Worm (Caenorhabditis elegans) whole organism, L3 larva: ENCODE measurements around the gene T28B11.1.

ENCODE experiments used
- R02D3.7 ChIP-seq: fragments of 150-350 bp; optimal IDR thresholded peaks from 2 replicates; lab custom pipeline; 2014; ENCODE audit warnings: missing biosample characterization, missing genetic modification characterization
- ZK546.5 ChIP-seq: sonication (generic microtip); optimal IDR thresholded peaks from 2 replicates; lab custom pipeline; 2017; ENCODE audit warnings: missing biosample characterization, missing genetic modification characterization
- aly-2 ChIP-seq: fragments of 150-350 bp; optimal IDR thresholded peaks from 2 replicates; lab custom pipeline; 2014; ENCODE audit warnings: missing biosample characterization, missing genetic modification characterization
- ama-1 ChIP-seq: fragments of 150-350 bp; optimal IDR thresholded peaks from 2 replicates; lab custom pipeline; 2018
- ceh-28 ChIP-seq: fragments of 150-350 bp; optimal IDR thresholded peaks from 2 replicates; lab custom pipeline; 2014; ENCODE audit warnings: missing biosample characterization, missing genetic modification reagents, missing genetic modification characterization
- ceh-82 ChIP-seq: fragments of 150-350 bp; optimal IDR thresholded peaks from 2 replicates; lab custom pipeline; 2014; ENCODE audit warnings: missing biosample characterization, missing genetic modification characterization
- ceh-9 ChIP-seq: sonication (generic microtip); optimal IDR thresholded peaks from 2 replicates; lab custom pipeline; 2018; ENCODE audit warnings: missing biosample characterization, missing genetic modification characterization
- daf-12 ChIP-seq: fragments of 150-350 bp; optimal IDR thresholded peaks from 2 replicates; lab custom pipeline; 2014; ENCODE audit warnings: missing biosample characterization, missing genetic modification reagents, missing genetic modification characterization
- egl-27 ChIP-seq: sonication (generic microtip); optimal IDR thresholded peaks from 4 replicates; lab custom pipeline; 2017; ENCODE audit warnings: missing biosample characterization, missing genetic modification reagents, missing genetic modification characterization
- elt-1 ChIP-seq: fragments of 150-350 bp; optimal IDR thresholded peaks from 2 replicates; lab custom pipeline; 2014; ENCODE audit warnings: missing biosample characterization, missing genetic modification characterization
- elt-2 ChIP-seq: sonication (generic microtip); optimal IDR thresholded peaks from 2 replicates; lab custom pipeline; 2016; ENCODE audit warnings: missing genetic modification reagents, mild to moderate bottlenecking, missing genetic modification characterization, missing compliant biosample characterization
- elt-3 ChIP-seq, 3 experiments: fragments of 150-350 bp in 1 of 3; sonication (generic microtip) in 2 of 3; optimal IDR thresholded peaks; 2 replicates in 2 of 3; 4 replicates in 1 of 3; lab custom pipeline; 2014 to 2017; ENCODE audit warnings: missing biosample characterization in 3 of 3, missing genetic modification characterization in 3 of 3
- eor-1 ChIP-seq, 2 experiments: fragments of 150-350 bp; optimal IDR thresholded peaks; 2 replicates each; lab custom pipeline; 2014 to 2018; ENCODE audit warnings: missing biosample characterization in 2 of 2, missing genetic modification characterization in 2 of 2
- fkh-10 ChIP-seq: sonication (generic microtip); optimal IDR thresholded peaks from 2 replicates; lab custom pipeline; 2017; ENCODE audit warnings: missing biosample characterization, missing genetic modification reagents, missing genetic modification characterization
- fkh-2 ChIP-seq: fragments of 150-350 bp; optimal IDR thresholded peaks from 2 replicates; lab custom pipeline; 2014; ENCODE audit warnings: missing biosample characterization, missing genetic modification reagents, missing genetic modification characterization
- jun-1 ChIP-seq: fragments of 150-350 bp; optimal IDR thresholded peaks from 2 replicates; lab custom pipeline; 2014; ENCODE audit warnings: missing biosample characterization, missing genetic modification reagents, missing genetic modification characterization
- lin-15B ChIP-seq: fragments of 150-350 bp; optimal IDR thresholded peaks from 2 replicates; lab custom pipeline; 2014; ENCODE audit warnings: missing biosample characterization, missing genetic modification characterization
- lin-39 ChIP-seq: fragments of 150-350 bp; optimal IDR thresholded peaks from 2 replicates; lab custom pipeline; 2018; ENCODE audit warnings: missing biosample characterization, missing genetic modification reagents, missing genetic modification characterization
- lsy-12 ChIP-seq: sonication (generic microtip); optimal IDR thresholded peaks from 2 replicates; lab custom pipeline; 2016; ENCODE audit warnings: mild to moderate bottlenecking, missing genetic modification characterization, missing compliant biosample characterization
- mdl-1 ChIP-seq: fragments of 150-350 bp; optimal IDR thresholded peaks from 2 replicates; lab custom pipeline; 2014; ENCODE audit warnings: missing biosample characterization, missing genetic modification characterization
- mml-1 ChIP-seq: fragments of 150-350 bp; sonication (generic microtip); optimal IDR thresholded peaks from 3 replicates; lab custom pipeline; 2014; ENCODE audit warnings: missing biosample characterization, missing genetic modification characterization
- nfya-1 ChIP-seq: sonication (generic microtip); optimal IDR thresholded peaks from 2 replicates; lab custom pipeline; 2017; ENCODE audit warnings: missing genetic modification characterization, mild to moderate bottlenecking, missing compliant biosample characterization, antibody characterized with exemption, moderate library complexity; ENCODE audit not compliant: insufficient read depth
- nhr-11 ChIP-seq: fragments of 150-350 bp; optimal IDR thresholded peaks from 2 replicates; lab custom pipeline; 2014; ENCODE audit warnings: missing biosample characterization, missing genetic modification characterization
- nhr-12 ChIP-seq: fragments of 150-350 bp; optimal IDR thresholded peaks from 2 replicates; lab custom pipeline; 2014; ENCODE audit warnings: missing biosample characterization, missing genetic modification characterization
- nhr-23 ChIP-seq: fragments of 150-350 bp; optimal IDR thresholded peaks from 2 replicates; lab custom pipeline; 2014; ENCODE audit warnings: missing biosample characterization, missing genetic modification reagents, missing genetic modification characterization
- nhr-237 ChIP-seq: fragments of 150-350 bp; optimal IDR thresholded peaks from 2 replicates; lab custom pipeline; 2014; ENCODE audit warnings: missing biosample characterization, missing genetic modification characterization
- nhr-25 ChIP-seq: sonication (generic microtip); optimal IDR thresholded peaks from 2 replicates; lab custom pipeline; 2017; ENCODE audit warnings: missing biosample characterization, missing genetic modification characterization
- nhr-28 ChIP-seq: fragments of 150-350 bp; optimal IDR thresholded peaks from 2 replicates; lab custom pipeline; 2014; ENCODE audit warnings: missing biosample characterization, missing genetic modification characterization
- nhr-43 ChIP-seq: sonication (generic microtip); optimal IDR thresholded peaks from 2 replicates; lab custom pipeline; 2016; ENCODE audit warnings: mild to moderate bottlenecking, missing genetic modification characterization, missing compliant biosample characterization; ENCODE audit not compliant: poor library complexity, severe bottlenecking
- nhr-67 ChIP-seq: fragments of 150-350 bp; optimal IDR thresholded peaks from 2 replicates; lab custom pipeline; 2014; ENCODE audit warnings: missing biosample characterization, missing genetic modification characterization
- nhr-76 ChIP-seq: fragments of 150-350 bp; sonication (generic microtip); optimal IDR thresholded peaks from 5 replicates; lab custom pipeline; 2014; ENCODE audit warnings: missing biosample characterization, missing genetic modification characterization
- nhr-77 ChIP-seq: fragments of 150-350 bp; optimal IDR thresholded peaks from 2 replicates; lab custom pipeline; 2014; ENCODE audit warnings: missing biosample characterization, missing genetic modification characterization
- pha-4 ChIP-seq: fragments of 150-350 bp; optimal IDR thresholded peaks from 2 replicates; lab custom pipeline; 2014; ENCODE audit warnings: missing biosample characterization, missing genetic modification reagents, missing genetic modification characterization
- pqm-1 ChIP-seq: fragments of 150-350 bp; optimal IDR thresholded peaks from 2 replicates; lab custom pipeline; 2017; ENCODE audit warnings: missing biosample characterization, missing genetic modification characterization, inconsistent platforms
- sea-2 ChIP-seq: fragments of 150-350 bp; sonication (generic microtip); optimal IDR thresholded peaks from 4 replicates; lab custom pipeline; 2014; ENCODE audit warnings: missing biosample characterization, missing genetic modification reagents, missing genetic modification characterization
- skn-1 ChIP-seq: fragments of 150-350 bp; optimal IDR thresholded peaks from 2 replicates; lab custom pipeline; 2014; ENCODE audit warnings: missing biosample characterization, missing genetic modification characterization
- snpc-4 ChIP-seq: fragments of 150-350 bp; optimal IDR thresholded peaks from 2 replicates; lab custom pipeline; 2014; ENCODE audit warnings: missing biosample characterization, missing genetic modification characterization
- tbx-2 ChIP-seq: sonication (generic microtip); optimal IDR thresholded peaks from 2 replicates; lab custom pipeline; 2016; ENCODE audit warnings: mild to moderate bottlenecking, missing genetic modification characterization, missing compliant biosample characterization
- unc-39 ChIP-seq: sonication (generic microtip); optimal IDR thresholded peaks from 4 replicates; lab custom pipeline; 2017; ENCODE audit warnings: missing biosample characterization, missing genetic modification characterization
- unc-62 ChIP-seq: fragments of 150-350 bp; sonication (generic microtip); optimal IDR thresholded peaks from 4 replicates; lab custom pipeline; 2014; ENCODE audit warnings: missing biosample characterization, missing genetic modification reagents, missing genetic modification characterization
- zag-1 ChIP-seq: fragments of 150-350 bp; optimal IDR thresholded peaks from 2 replicates; lab custom pipeline; 2014; ENCODE audit warnings: missing biosample characterization, missing genetic modification characterization
- ztf-4 ChIP-seq: fragments of 150-350 bp; optimal IDR thresholded peaks from 2 replicates; lab custom pipeline; 2014; ENCODE audit warnings: missing biosample characterization, missing genetic modification characterization

T28B11.1 gene

DNA sequence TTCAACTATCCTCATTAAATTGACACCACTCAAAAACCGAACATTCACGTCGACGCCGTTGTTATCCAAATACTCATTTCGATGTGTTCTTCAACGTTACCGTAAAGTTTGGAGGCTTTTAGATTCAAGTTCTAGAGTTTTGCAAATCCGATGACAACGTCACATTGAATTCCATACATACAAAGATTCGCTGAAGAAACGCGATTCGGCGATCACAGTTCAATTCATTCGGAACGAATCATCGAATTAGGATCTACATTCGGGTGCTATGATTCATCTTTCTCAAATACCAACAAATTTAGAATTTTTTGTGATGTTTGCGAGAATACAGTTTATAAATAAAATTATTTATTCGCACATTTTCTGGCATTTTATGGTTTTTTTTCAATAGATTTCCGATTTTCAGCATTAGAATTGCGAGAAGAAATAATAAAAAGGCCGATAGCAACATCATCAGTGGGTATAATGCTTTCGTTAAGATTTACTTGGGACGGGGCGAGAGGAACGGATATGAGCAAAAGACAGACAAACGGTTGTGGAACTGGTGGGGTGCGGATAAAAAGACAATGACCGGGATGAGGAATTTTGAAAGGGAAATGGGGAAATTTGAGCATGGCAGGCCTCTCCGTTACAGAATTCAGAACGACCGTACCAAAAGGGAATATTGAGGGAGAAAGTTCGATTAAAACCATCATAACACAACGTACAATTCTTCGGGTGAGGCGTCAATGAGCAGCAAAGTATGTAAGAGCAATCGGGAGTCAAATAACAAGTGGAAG lies 20.2 kb downstream of the T28B11.1 start:
- no peak for TF ChIP-seq nhr-11 (tag; lab: Kevin White, UChicago)
- TF ChIP-seq nhr-43 (tag; lab: Kevin White, UChicago) = peak; percentile 34
- no peak for TF ChIP-seq ceh-82
- TF ChIP-seq fkh-10 (GFP tag; lab: Kevin White, UChicago) = no peak
- TF ChIP-seq nhr-25 (tag; lab: Kevin White, UChicago) = peak; percentile 17
- no peak for TF ChIP-seq ceh-28 (tag; lab: Kevin White, UChicago)
- no peak for TF ChIP-seq nhr-67
- TF ChIP-seq skn-1 (tag; lab: Kevin White, UChicago) = no peak
- no peak for TF ChIP-seq lin-39 (tag; lab: Kevin White, UChicago)
- TF ChIP-seq R02D3.7 = no peak
- TF ChIP-seq elt-2 (tag; lab: Kevin White, UChicago) = no peak
- peak; percentile 28 for TF ChIP-seq lsy-12 (tag; lab: Kevin White, UChicago)
- TF ChIP-seq ztf-4 = no peak
- no peak for TF ChIP-seq nhr-77
- peak; percentile 9 for TF ChIP-seq unc-62
- peak; percentile 55 for TF ChIP-seq aly-2 (tag; lab: Kevin White, UChicago)
- no peak for TF ChIP-seq mdl-1 (tag; lab: Kevin White, UChicago)
- no peak for TF ChIP-seq egl-27 (tag; lab: Kevin White, UChicago)
- no peak for TF ChIP-seq zag-1 (tag; lab: Kevin White, UChicago)
- no peak for TF ChIP-seq nhr-12 (tag; lab: Kevin White, UChicago)
- TF ChIP-seq fkh-2 (tag; lab: Kevin White, UChicago) = no peak
- TF ChIP-seq elt-1 (tag; lab: Kevin White, UChicago) = no peak
- TF ChIP-seq elt-3 (tag; optimal IDR thresholded peaks at IDR 0.05; lab: Kevin White, UChicago) = no peak
- no peak for TF ChIP-seq eor-1 (tag; optimal IDR thresholded peaks at IDR 0.05; lab: Kevin White, UChicago)
- TF ChIP-seq jun-1 (tag; lab: Kevin White, UChicago) = no peak
- TF ChIP-seq nhr-237 (tag; lab: Kevin White, UChicago) = no peak
- TF ChIP-seq tbx-2 = no peak
- TF ChIP-seq nhr-28 (tag; lab: Kevin White, UChicago) = no peak
- TF ChIP-seq sea-2 (GFP tag; lab: Kevin White, UChicago) = no peak
- TF ChIP-seq nhr-23 = peak; percentile 35

DNA sequence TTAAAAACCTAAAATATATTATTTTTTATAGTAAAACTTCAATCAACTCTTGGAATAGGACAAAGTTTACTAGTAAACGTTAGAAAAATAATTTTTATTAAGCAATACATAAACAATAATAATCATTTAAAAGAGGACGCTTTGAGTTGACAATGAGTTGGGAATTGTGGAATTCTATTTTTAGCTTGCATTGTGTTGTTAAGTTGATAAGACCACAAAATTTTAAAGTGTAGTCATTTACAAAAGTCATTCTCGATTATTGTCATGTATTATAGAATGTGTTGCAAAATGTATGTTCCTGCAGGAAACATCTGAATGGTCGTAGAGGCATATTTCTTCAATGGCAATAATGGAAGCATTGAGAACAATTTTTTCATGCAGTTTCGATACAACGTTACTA lies 21.2 kb downstream of the T28B11.1 start:
- peak; percentile 73 for TF ChIP-seq pqm-1 (tag; lab: Kevin White, UChicago)
- TF ChIP-seq egl-27 (tag; lab: Kevin White, UChicago) = no peak
- no peak for TF ChIP-seq lin-15B (tag; lab: Kevin White, UChicago)
- TF ChIP-seq tbx-2 = no peak
- no peak for TF ChIP-seq snpc-4 (tag; lab: Kevin White, UChicago)
- no peak for TF ChIP-seq mdl-1 (tag; lab: Kevin White, UChicago)
- TF ChIP-seq aly-2 (tag; lab: Kevin White, UChicago) = no peak
- TF ChIP-seq elt-2 (tag; lab: Kevin White, UChicago) = peak; percentile 61
- TF ChIP-seq jun-1 (tag; lab: Kevin White, UChicago) = no peak
- TF ChIP-seq R02D3.7 = no peak
- peak; percentile 12 for TF ChIP-seq pha-4 (tag; lab: Kevin White, UChicago)
- no peak for TF ChIP-seq ztf-4

DNA sequence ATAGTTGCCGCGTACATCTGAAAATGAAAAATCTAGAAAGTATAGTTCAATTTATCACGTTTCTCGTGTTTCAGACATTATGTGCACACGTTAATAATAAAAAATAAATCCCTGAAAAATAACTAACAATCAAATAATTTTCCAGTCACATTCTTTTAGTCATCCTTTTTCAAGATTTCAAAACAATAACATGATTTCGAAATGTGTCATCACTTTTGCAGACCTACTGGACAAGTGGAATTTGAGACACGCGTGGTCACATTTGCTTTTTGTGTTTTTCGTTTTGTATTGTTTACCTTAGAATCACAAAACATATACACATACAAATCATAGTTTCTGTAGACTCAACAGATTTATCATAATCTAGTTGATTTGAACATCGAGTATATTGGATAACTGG lies 22.8 kb downstream of the T28B11.1 start:
- TF ChIP-seq fkh-2 (tag; lab: Kevin White, UChicago) (no peak), ama-1 (no peak), nhr-76 (tag; lab: Kevin White, UChicago) (no peak), ceh-9 (tag; lab: Kevin White, UChicago) (no peak), nhr-12 (tag; lab: Kevin White, UChicago) (no peak), ZK546.5 (tag; lab: Kevin White, UChicago) (no peak), zag-1 (tag; lab: Kevin White, UChicago) (no peak), mml-1 (tag; lab: Kevin White, UChicago) (no peak), eor-1 (tag; optimal IDR thresholded peaks at IDR 0.05; lab: Kevin White, UChicago) (no peak), daf-12 (tag; lab: Kevin White, UChicago) (no peak), pha-4 (tag; lab: Kevin White, UChicago) (no peak), nhr-23 (no peak), lin-39 (tag; lab: Kevin White, UChicago) (no peak), unc-39 (tag; lab: Kevin White, UChicago) (no peak), R02D3.7 (no peak), unc-62 (no peak), nhr-43 (tag; lab: Kevin White, UChicago) (no peak), nfya-1 (no peak), nhr-25 (tag; lab: Kevin White, UChicago) (no peak)
